Worm (Caenorhabditis elegans) whole organism, L4 larva: ENCODE data around the gene EGAP1.1.

Source experiments
- D1046.2 ChIP-seq: fragments of 200-800 bp; sonication (Bioruptor generic); IDR thresholded peaks from 2 replicates; pipeline ENCODE4 v1.3.6; 2022; ENCODE audit warnings: missing genetic modification characterization, missing compliant biosample characterization
- F10B5.3 ChIP-seq: sonication (generic microtip); optimal IDR thresholded peaks from 2 replicates; lab custom pipeline; 2016; ENCODE audit warnings: mild to moderate bottlenecking, missing genetic modification characterization, missing compliant biosample characterization
- F49E8.2 ChIP-seq: sonication (generic microtip); optimal IDR thresholded peaks from 2 replicates; lab custom pipeline; 2016; ENCODE audit warnings: missing compliant biosample characterization, mild to moderate bottlenecking, missing genetic modification characterization, borderline replicate concordance
- T20F7.1 ChIP-seq: fragments of 200-800 bp; sonication (Bioruptor generic); optimal IDR thresholded peaks from 2 replicates; lab custom pipeline; 2018; ENCODE audit warnings: mild to moderate bottlenecking, missing genetic modification characterization, missing compliant biosample characterization
- T26A8.4 ChIP-seq: fragments of 200-800 bp; sonication (Bioruptor generic); IDR thresholded peaks from 2 replicates; pipeline ENCODE4 v1.3.6; 2022; ENCODE audit warnings: missing genetic modification characterization, missing compliant biosample characterization
- Y105C5A.15 ChIP-seq: fragments of 200-800 bp; sonication (Bioruptor generic); IDR thresholded peaks from 2 replicates; pipeline ENCODE4 v1.3.6; 2022; ENCODE audit warnings: missing genetic modification characterization, missing compliant biosample characterization
- ZK337.2 ChIP-seq: fragments of 200-800 bp; sonication (Bioruptor generic); IDR thresholded peaks from 2 replicates; pipeline ENCODE4 v1.3.6; 2022; ENCODE audit warnings: missing genetic modification reagents, missing genetic modification characterization, missing compliant biosample characterization
- aha-1 ChIP-seq: fragments of 150-350 bp; peaks from one replicate; lab custom pipeline; 2014; ENCODE audit warnings: missing biosample characterization, missing genetic modification characterization
- aly-2 ChIP-seq: sonication (generic microtip); optimal IDR thresholded peaks from 2 replicates; lab custom pipeline; 2018; ENCODE audit warnings: missing biosample characterization, missing genetic modification characterization
- ama-1 ChIP-seq: fragments of 150-350 bp; optimal IDR thresholded peaks from 2 replicates; lab custom pipeline; 2014; ENCODE audit warnings: inconsistent platforms, mixed read lengths
- ceh-20 ChIP-seq: fragments of 200-800 bp; sonication (Bioruptor generic); IDR thresholded peaks from 2 replicates; pipeline ENCODE4 v1.3.6; 2022; ENCODE audit warnings: missing genetic modification reagents, missing genetic modification characterization, missing compliant biosample characterization
- ceh-28 ChIP-seq: fragments of 150-350 bp; optimal IDR thresholded peaks from 2 replicates; lab custom pipeline; 2014; ENCODE audit warnings: missing biosample characterization, missing genetic modification reagents, missing genetic modification characterization
- ceh-82 ChIP-seq: sonication (generic microtip); optimal IDR thresholded peaks from 2 replicates; lab custom pipeline; 2017; ENCODE audit warnings: missing biosample characterization, missing genetic modification characterization
- cey-2 ChIP-seq: sonication (generic microtip); optimal IDR thresholded peaks from 3 replicates; lab custom pipeline; 2017; ENCODE audit warnings: missing genetic modification characterization, mild to moderate bottlenecking, missing compliant biosample characterization, antibody characterized with exemption, borderline replicate concordance; ENCODE audit not compliant: insufficient read depth
- daf-16 ChIP-seq, 3 experiments: sonication (generic microtip); optimal IDR thresholded peaks; 2 replicates each; lab custom pipeline; 2016 to 2017; ENCODE audit warnings: missing genetic modification characterization in 3 of 3, missing genetic modification reagents in 3 of 3, mild to moderate bottlenecking in 2 of 3, missing compliant biosample characterization in 2 of 3, missing biosample characterization in 1 of 3, moderate library complexity in 1 of 3
- daf-19 ChIP-seq: fragments of 200-800 bp; sonication (Bioruptor generic); conservative IDR thresholded peaks from 2 replicates; pipeline ENCODE4 v1.3.6; 2022; ENCODE audit warnings: missing genetic modification characterization, missing compliant biosample characterization
- dmd-9 ChIP-seq: fragments of 200-800 bp; sonication (Bioruptor generic); IDR thresholded peaks from 2 replicates; pipeline ENCODE4 v1.3.6; 2022; ENCODE audit warnings: missing genetic modification reagents, missing genetic modification characterization, missing compliant biosample characterization
- dpl-1 ChIP-seq: fragments of 150-350 bp; optimal IDR thresholded peaks from 2 replicates; lab custom pipeline; 2014; ENCODE audit warnings: missing biosample characterization, missing genetic modification reagents, missing genetic modification characterization
- duxl-1 ChIP-seq: sonication (generic microtip); optimal IDR thresholded peaks from 2 replicates; lab custom pipeline; 2016; ENCODE audit warnings: mild to moderate bottlenecking, missing genetic modification characterization, moderate library complexity, missing compliant biosample characterization; ENCODE audit not compliant: poor library complexity
- dve-1 ChIP-seq: sonication (generic microtip); optimal IDR thresholded peaks from 2 replicates; lab custom pipeline; 2017; ENCODE audit warnings: antibody characterized with exemption, mild to moderate bottlenecking, missing genetic modification characterization, missing compliant biosample characterization; ENCODE audit not compliant: insufficient read depth
- egl-27 ChIP-seq: sonication (generic microtip); optimal IDR thresholded peaks from 3 replicates; lab custom pipeline; 2017; ENCODE audit warnings: missing biosample characterization, missing genetic modification reagents, missing genetic modification characterization
- hif-1 ChIP-seq, 2 experiments: sonication (generic microtip); optimal IDR thresholded peaks; 2 replicates each; lab custom pipeline; 2016 to 2017; ENCODE audit warnings: missing compliant biosample characterization in 2 of 2, missing genetic modification characterization in 2 of 2, missing genetic modification reagents in 2 of 2, missing genotype in 2 of 2, mild to moderate bottlenecking in 1 of 2
- hlh-30 ChIP-seq: sonication (generic microtip); optimal IDR thresholded peaks from 2 replicates; lab custom pipeline; 2017; ENCODE audit warnings: antibody characterized with exemption, mild to moderate bottlenecking, missing genetic modification characterization, missing compliant biosample characterization; ENCODE audit not compliant: insufficient read depth
- hmg-1.1 ChIP-seq: fragments of 200-800 bp; sonication (Bioruptor generic); IDR thresholded peaks from 2 replicates; pipeline ENCODE4 v1.3.6; 2022; ENCODE audit warnings: missing genetic modification reagents, missing genetic modification characterization, missing compliant biosample characterization
- lin-13 ChIP-seq: fragments of 150-350 bp; optimal IDR thresholded peaks from 2 replicates; lab custom pipeline; 2014; ENCODE audit warnings: missing biosample characterization, missing genetic modification reagents, missing genetic modification characterization
- lin-38 ChIP-seq: fragments of 200-800 bp; sonication (Bioruptor generic); IDR thresholded peaks from 2 replicates; pipeline ENCODE4 v1.3.6; 2022; ENCODE audit warnings: missing genetic modification reagents, missing genetic modification characterization, missing compliant biosample characterization
- lin-39 ChIP-seq: fragments of 150-350 bp; optimal IDR thresholded peaks from 2 replicates; lab custom pipeline; 2014; ENCODE audit warnings: missing biosample characterization, missing genetic modification reagents, missing genetic modification characterization
- lsy-2 ChIP-seq, 2 experiments: fragments of 150-350 bp in 1 of 2; sonication (generic microtip) in 1 of 2; optimal IDR thresholded peaks; 2 replicates each; lab custom pipeline; 2014 to 2017; ENCODE audit warnings: missing biosample characterization in 2 of 2, missing genetic modification characterization in 2 of 2
- mep-1 ChIP-seq: fragments of 150-350 bp; sonication (generic microtip); optimal IDR thresholded peaks from 3 replicates; lab custom pipeline; 2014; ENCODE audit warnings: missing biosample characterization, missing genetic modification characterization
- mxl-2 ChIP-seq: fragments of 200-800 bp; sonication (Bioruptor generic); conservative IDR thresholded peaks from 2 replicates; pipeline ENCODE4 v1.3.6; 2022; ENCODE audit warnings: missing genetic modification reagents, missing genetic modification characterization, missing compliant biosample characterization
- nhr-102 ChIP-seq: sonication (generic microtip); optimal IDR thresholded peaks from 2 replicates; lab custom pipeline; 2016; ENCODE audit warnings: mild to moderate bottlenecking, missing genetic modification characterization, moderate library complexity, missing compliant biosample characterization
- nhr-41 ChIP-seq: fragments of 200-800 bp; sonication (Bioruptor generic); IDR thresholded peaks from 2 replicates; pipeline ENCODE4 v1.3.6; 2022; ENCODE audit warnings: missing genetic modification reagents, missing genetic modification characterization, missing compliant biosample characterization
- nhr-42 ChIP-seq: fragments of 200-800 bp; sonication (Bioruptor generic); IDR thresholded peaks from 2 replicates; pipeline ENCODE4 v1.3.6; 2022; ENCODE audit warnings: missing genetic modification characterization, missing compliant biosample characterization
- nhr-48 ChIP-seq: sonication (generic microtip); optimal IDR thresholded peaks from 2 replicates; lab custom pipeline; 2016; ENCODE audit warnings: mild to moderate bottlenecking, missing genetic modification characterization, missing compliant biosample characterization
- nhr-6 ChIP-seq: fragments of 150-350 bp; optimal IDR thresholded peaks from 2 replicates; lab custom pipeline; 2014; ENCODE audit warnings: missing biosample characterization, missing genetic modification characterization
- pha-4 ChIP-seq, 2 experiments: fragments of 150-350 bp in 1 of 2; fragments of 200-800 bp in 1 of 2; sonication (Bioruptor generic) in 1 of 2; IDR thresholded peaks in 1 of 2; optimal IDR thresholded peaks in 1 of 2; 2 replicates each; pipeline versions ENCODE4 v1.3.6 to Lab custom; 2014 to 2022; ENCODE audit warnings: missing genetic modification characterization in 2 of 2, missing genetic modification reagents in 2 of 2, missing biosample characterization in 1 of 2, missing compliant biosample characterization in 1 of 2
- php-3 ChIP-seq: fragments of 200-800 bp; sonication (Bioruptor generic); IDR thresholded peaks from 2 replicates; pipeline ENCODE4 v1.3.6; 2022; ENCODE audit warnings: missing genetic modification reagents, missing genetic modification characterization, missing compliant biosample characterization
- rbr-2 ChIP-seq: sonication (generic microtip); optimal IDR thresholded peaks from 2 replicates; lab custom pipeline; 2016; ENCODE audit warnings: missing genotype, missing genetic modification characterization, missing compliant biosample characterization
- skn-1 ChIP-seq: fragments of 150-350 bp; optimal IDR thresholded peaks from 2 replicates; lab custom pipeline; 2014; ENCODE audit warnings: missing biosample characterization, missing genetic modification characterization
- snpc-4 ChIP-seq: fragments of 150-350 bp; optimal IDR thresholded peaks from 2 replicates; lab custom pipeline; 2014; ENCODE audit warnings: missing biosample characterization, missing genetic modification characterization
- spr-3 ChIP-seq: fragments of 200-800 bp; sonication (Bioruptor generic); optimal IDR thresholded peaks from 2 replicates; lab custom pipeline; 2018; ENCODE audit warnings: mild to moderate bottlenecking, missing genetic modification characterization, missing compliant biosample characterization
- tag-97 ChIP-seq: fragments of 200-800 bp; sonication (Bioruptor generic); IDR thresholded peaks from 2 replicates; pipeline ENCODE4 v1.3.6; 2022; ENCODE audit warnings: missing genetic modification characterization, missing compliant biosample characterization
- tra-1 ChIP-seq: fragments of 200-800 bp; sonication (Bioruptor generic); IDR thresholded peaks from 2 replicates; pipeline ENCODE4 v1.3.6; 2022; ENCODE audit warnings: missing genetic modification reagents, missing genetic modification characterization, missing compliant biosample characterization
- unc-130 ChIP-seq: sonication (generic microtip); optimal IDR thresholded peaks from 2 replicates; lab custom pipeline; 2016; ENCODE audit warnings: missing genetic modification reagents, missing genetic modification characterization, missing compliant biosample characterization
- unc-39 ChIP-seq: sonication (generic microtip); optimal IDR thresholded peaks from 2 replicates; lab custom pipeline; 2017; ENCODE audit warnings: missing biosample characterization, missing genetic modification characterization
- unc-62 ChIP-seq, 3 experiments: fragments of 150-350 bp in 1 of 3; sonication (generic microtip); optimal IDR thresholded peaks in 2 of 3; peaks in 1 of 3; 1 replicate in 1 of 3; 2 replicates in 2 of 3; lab custom pipeline; 2014 to 2017; ENCODE audit warnings: missing biosample characterization in 3 of 3, missing genetic modification characterization in 3 of 3, missing genetic modification reagents in 3 of 3, missing genotype in 1 of 3
- zag-1 ChIP-seq: fragments of 150-350 bp; optimal IDR thresholded peaks from 2 replicates; lab custom pipeline; 2014; ENCODE audit warnings: missing biosample characterization, missing genetic modification characterization
- zfp-2 ChIP-seq: sonication (generic microtip); optimal IDR thresholded peaks from 2 replicates; lab custom pipeline; 2016; ENCODE audit warnings: mild to moderate bottlenecking, missing genetic modification characterization, missing compliant biosample characterization

EGAP1.1 gene

ce11 chrIII:5925724-5926123 lies 11.3 kb downstream of the EGAP1.1 start, which contains the start of the genes dnc-2 and bcl-7:
TSS of gene dnc-2 (minus strand) at chrIII:5925756.
TSS of gene bcl-7 (plus strand) at chrIII:5926086.
- TF ChIP-seq lin-38 (GFP tag; lab: Robert Waterston, UW) = peak; percentile 88
- peak in 1 of 2 experiments; percentile 28 for TF ChIP-seq hif-1 (tag; optimal IDR thresholded peaks at IDR 0.05; lab: Kevin White, UChicago)
- peak; percentile 12 for TF ChIP-seq nhr-6 (tag; lab: Kevin White, UChicago)
- TF ChIP-seq rbr-2 (tag; lab: Kevin White, UChicago) = peak; percentile 38
- TF ChIP-seq nhr-48 = no peak
- no peak for TF ChIP-seq ceh-82 (tag; lab: Kevin White, UChicago)
- no peak for TF ChIP-seq nhr-102 (tag; lab: Kevin White, UChicago)
- no peak for TF ChIP-seq hlh-30
- TF ChIP-seq Y105C5A.15 = no peak
- TF ChIP-seq zag-1 (tag; lab: Kevin White, UChicago) = no peak
- no peak for TF ChIP-seq T26A8.4 (GFP tag; lab: Robert Waterston, UW)
- TF ChIP-seq D1046.2 (GFP tag; lab: Robert Waterston, UW) = no peak
- TF ChIP-seq unc-130 (GFP tag; lab: Kevin White, UChicago) = no peak
- no peak for TF ChIP-seq php-3 (GFP tag; lab: Robert Waterston, UW)
- TF ChIP-seq snpc-4 (tag; lab: Kevin White, UChicago) = no peak
- TF ChIP-seq daf-19 (GFP tag; lab: Robert Waterston, UW) = no peak
- TF ChIP-seq spr-3 (GFP tag; lab: Kevin White, UChicago) = no peak
- TF ChIP-seq egl-27 (tag; lab: Kevin White, UChicago) = no peak
- TF ChIP-seq dpl-1 = peak; percentile 65
- TF ChIP-seq pha-4 (GFP tag; IDR thresholded peaks at IDR 0.05; lab: Robert Waterston, UW) = no peak
- peak; percentile 51 for TF ChIP-seq pha-4 (tag; optimal IDR thresholded peaks at IDR 0.05; lab: Kevin White, UChicago)
- TF ChIP-seq nhr-42 (GFP tag; lab: Robert Waterston, UW) = no peak
- no peak for TF ChIP-seq F10B5.3 (tag; lab: Kevin White, UChicago)
- no peak for TF ChIP-seq nhr-41 (GFP tag; lab: Robert Waterston, UW)
- TF ChIP-seq ceh-28 (tag; lab: Kevin White, UChicago) = no peak
- no peak for TF ChIP-seq skn-1 (tag; lab: Kevin White, UChicago)
- TF ChIP-seq aha-1 = peak; percentile 9
- TF ChIP-seq hmg-1.1 (GFP tag; lab: Robert Waterston, UW) = 0 out of 2 replicates have a peak, but pooled peaks have one; percentile 6
- peak; percentile 37 for TF ChIP-seq dve-1 (tag; lab: Kevin White, UChicago)
- peak; percentile 23 for TF ChIP-seq T20F7.1 (GFP tag; lab: Kevin White, UChicago)
- TF ChIP-seq dmd-9 (GFP tag; lab: Robert Waterston, UW) = no peak
- peak; percentile 15 for TF ChIP-seq duxl-1 (tag; lab: Kevin White, UChicago)
- TF ChIP-seq ZK337.2 (GFP tag; lab: Robert Waterston, UW) = no peak
- TF ChIP-seq lin-13 = no peak
- TF ChIP-seq ceh-20 = no peak
- no peak for TF ChIP-seq mxl-2 (GFP tag; lab: Robert Waterston, UW)
- TF ChIP-seq tra-1 (GFP tag; lab: Robert Waterston, UW) = no peak
- no peak for TF ChIP-seq lin-39 (tag; lab: Kevin White, UChicago)
- no peak for TF ChIP-seq tag-97 (GFP tag; lab: Robert Waterston, UW)
- TF ChIP-seq mep-1 (tag; lab: Kevin White, UChicago) = peak; percentile 38
- peak in 1 of 2 experiments; percentile 84 for TF ChIP-seq lsy-2 (tag; optimal IDR thresholded peaks at IDR 0.05; lab: Kevin White, UChicago)
- TF ChIP-seq aly-2 (tag; lab: Kevin White, UChicago) = no peak
- no peak for TF ChIP-seq daf-16 (GFP tag; optimal IDR thresholded peaks at IDR 0.05; lab: Kevin White, UChicago)
- peak; percentile 31 for TF ChIP-seq daf-16 (tag; optimal IDR thresholded peaks at IDR 0.05; lab: Kevin White, UChicago)
- no peak for TF ChIP-seq F49E8.2 (tag; lab: Kevin White, UChicago)
- no peak for TF ChIP-seq unc-39 (tag; lab: Kevin White, UChicago)
- no peak for TF ChIP-seq ama-1 (lab: Kevin White, UChicago)
- TF ChIP-seq cey-2 (tag; lab: Kevin White, UChicago) = no peak
- TF ChIP-seq unc-62 (GFP tag; optimal IDR thresholded peaks at IDR 0.05 in 1 of 2; lab: Kevin White, UChicago) = no peak
- TF ChIP-seq unc-62 (tag; optimal IDR thresholded peaks at IDR 0.05; lab: Kevin White, UChicago) = no peak
- no peak for TF ChIP-seq zfp-2 (tag; lab: Kevin White, UChicago)
